Fruit fly (Drosophila melanogaster) whole organism, embryonic: Measurements from ENCODE around the gene CG9702.
A peak's percentile ranks its signal among the peaks of the same experiment; 100 is the strongest.

Experiments
- ATbp ChIP-seq: fragments of 200-800 bp; sonication (Bioruptor generic); optimal IDR thresholded peaks from 2 replicates; lab custom pipeline; 2017; ENCODE audit warnings: missing biosample characterization, mild to moderate bottlenecking, missing genetic modification characterization, missing genetic modification reagents
- Adf1 ChIP-seq: fragments of 200-800 bp; sonication (Bioruptor generic); IDR thresholded peaks from 2 replicates; pipeline ENCODE4 v1.3.6; 2022; ENCODE audit warnings: missing biosample characterization, missing genetic modification characterization
- Antp ChIP-seq: fragments of 200-800 bp; sonication (Bioruptor generic); optimal IDR thresholded peaks from 3 replicates; lab custom pipeline; 2016; ENCODE audit warnings: missing biosample characterization, missing genetic modification characterization
- Atf-2 ChIP-seq: fragments of 200-800 bp; sonication (Bioruptor generic); optimal IDR thresholded peaks from 2 replicates; lab custom pipeline; 2016; ENCODE audit warnings: missing biosample characterization, missing genetic modification characterization
- B-H2 ChIP-seq: fragments of 200-800 bp; sonication (Bioruptor generic); optimal IDR thresholded peaks from 2 replicates; lab custom pipeline; 2018; ENCODE audit warnings: missing biosample characterization, mild to moderate bottlenecking, missing genetic modification characterization
- CG10654 ChIP-seq: fragments of 200-800 bp; sonication (Bioruptor generic); optimal IDR thresholded peaks from 2 replicates; lab custom pipeline; 2016; ENCODE audit warnings: missing biosample characterization, missing genetic modification characterization
- CG11695 ChIP-seq: fragments of 200-800 bp; sonication (Bioruptor generic); IDR thresholded peaks from 3 replicates; pipeline ENCODE4 v1.3.6; 2022; ENCODE audit warnings: missing biosample characterization, missing genetic modification characterization
- CG11696 ChIP-seq: fragments of 200-800 bp; sonication (Bioruptor generic); IDR thresholded peaks from 2 replicates; pipeline ENCODE4 v1.3.6; 2022; ENCODE audit warnings: missing biosample characterization, missing genetic modification characterization
- CG11723 ChIP-seq: fragments of 200-800 bp; sonication (Bioruptor generic); optimal IDR thresholded peaks from 2 replicates; lab custom pipeline; 2017; ENCODE audit warnings: missing biosample characterization, mild to moderate bottlenecking, missing genetic modification characterization
- CG12659 ChIP-seq: fragments of 200-800 bp; sonication (Bioruptor generic); optimal IDR thresholded peaks from 3 replicates; lab custom pipeline; 2017; ENCODE audit warnings: mild to moderate bottlenecking, missing biosample characterization, missing genetic modification reagents, missing genetic modification characterization
- CG12942 ChIP-seq: fragments of 200-800 bp; sonication (Bioruptor generic); optimal IDR thresholded peaks from 3 replicates; lab custom pipeline; 2016; ENCODE audit warnings: missing biosample characterization, missing genetic modification characterization
- CG13775 ChIP-seq: fragments of 200-800 bp; sonication (Bioruptor generic); optimal IDR thresholded peaks from 3 replicates; lab custom pipeline; 2017; ENCODE audit warnings: missing biosample characterization, mild to moderate bottlenecking, missing genetic modification characterization
- CG15073 ChIP-seq: fragments of 200-800 bp; sonication (Bioruptor generic); optimal IDR thresholded peaks from 2 replicates; lab custom pipeline; 2016; ENCODE audit warnings: missing biosample characterization, missing genetic modification characterization
- CG15269 ChIP-seq: fragments of 200-800 bp; sonication (Bioruptor generic); optimal IDR thresholded peaks from 2 replicates; lab custom pipeline; 2018; ENCODE audit warnings: missing biosample characterization, mild to moderate bottlenecking, missing genetic modification characterization, moderate library complexity
- CG18011 ChIP-seq: fragments of 200-800 bp; sonication (Bioruptor generic); optimal IDR thresholded peaks from 2 replicates; lab custom pipeline; 2017; ENCODE audit warnings: missing biosample characterization, missing genetic modification characterization, mild to moderate bottlenecking, moderate library complexity, missing genotype
- CG3065 ChIP-seq: fragments of 200-800 bp; sonication (Bioruptor generic); optimal IDR thresholded peaks from 2 replicates; lab custom pipeline; 2016; ENCODE audit warnings: missing biosample characterization, missing genetic modification characterization
- CG31441 ChIP-seq: fragments of 200-800 bp; sonication (Bioruptor generic); IDR thresholded peaks from 2 replicates; pipeline ENCODE4 v1.3.6; 2022; ENCODE audit warnings: missing biosample characterization, missing genetic modification characterization
- CG32532 ChIP-seq: fragments of 200-800 bp; sonication (Bioruptor generic); IDR thresholded peaks from 2 replicates; pipeline ENCODE4 v1.3.6; 2022; ENCODE audit warnings: missing biosample characterization, missing genetic modification characterization
- CG3847 ChIP-seq: fragments of 200-800 bp; sonication (Bioruptor generic); IDR thresholded peaks from 2 replicates; pipeline ENCODE4 v1.3.6; 2022; ENCODE audit warnings: missing biosample characterization, missing genetic modification characterization
- CG4360 ChIP-seq: fragments of 200-800 bp; sonication (Bioruptor generic); IDR thresholded peaks from 2 replicates; pipeline ENCODE4 v1.3.6; 2022; ENCODE audit warnings: missing biosample characterization, missing genetic modification characterization
- CG4707 ChIP-seq: fragments of 200-800 bp; sonication (Bioruptor generic); optimal IDR thresholded peaks from 2 replicates; lab custom pipeline; 2018; ENCODE audit warnings: missing biosample characterization, mild to moderate bottlenecking, missing genetic modification characterization, moderate library complexity
- CG7372 ChIP-seq: fragments of 200-800 bp; sonication (Bioruptor generic); IDR thresholded peaks from 2 replicates; pipeline ENCODE4 v1.3.6; 2022; ENCODE audit warnings: missing biosample characterization, missing genetic modification characterization
- CG7963 ChIP-seq: fragments of 200-800 bp; sonication (Bioruptor generic); IDR thresholded peaks from 3 replicates; pipeline ENCODE4 v1.3.6; 2022; ENCODE audit warnings: missing biosample characterization, missing genetic modification characterization; ENCODE audit not compliant: partially characterized antibody
- CG9609 ChIP-seq: fragments of 200-800 bp; sonication (Bioruptor generic); optimal IDR thresholded peaks from 3 replicates; lab custom pipeline; 2016; ENCODE audit warnings: missing biosample characterization, missing genetic modification characterization
- Dad ChIP-seq: fragments of 200-800 bp; sonication (Bioruptor generic); optimal IDR thresholded peaks from 3 replicates; lab custom pipeline; 2016; ENCODE audit warnings: missing biosample characterization, missing genetic modification characterization
- Dll ChIP-seq: fragments of 200-800 bp; sonication (Bioruptor generic); IDR thresholded peaks from 4 replicates; pipeline ENCODE4 v1.3.6; 2022; ENCODE audit warnings: missing biosample characterization, missing genetic modification characterization; ENCODE audit not compliant: partially characterized antibody
- Drgx ChIP-seq: fragments of 200-800 bp; sonication (Bioruptor generic); IDR thresholded peaks from 2 replicates; pipeline ENCODE4 v1.3.6; 2022; ENCODE audit warnings: missing biosample characterization, missing genetic modification characterization
- E2f2 ChIP-seq: fragments of 200-800 bp; sonication (Bioruptor generic); IDR thresholded peaks from 2 replicates; pipeline ENCODE4 v1.3.6; 2022; ENCODE audit warnings: missing biosample characterization, missing genetic modification characterization
- Fer3 ChIP-seq: fragments of 200-800 bp; sonication (Bioruptor generic); optimal IDR thresholded peaks from 2 replicates; lab custom pipeline; 2018; ENCODE audit warnings: missing biosample characterization, mild to moderate bottlenecking, missing genetic modification characterization, moderate library complexity
- HLH54F ChIP-seq: fragments of 200-800 bp; sonication (Bioruptor generic); optimal IDR thresholded peaks from 3 replicates; lab custom pipeline; 2016; ENCODE audit warnings: missing biosample characterization, missing genetic modification characterization
- HmgD ChIP-seq: fragments of 200-800 bp; sonication (Bioruptor generic); optimal IDR thresholded peaks from 3 replicates; lab custom pipeline; 2016; ENCODE audit warnings: missing biosample characterization, missing genetic modification characterization
- Hr78 ChIP-seq, 2 experiments: fragments of 200-800 bp in 1 of 2; fragments of >200 bp in 1 of 2; sonication (Bioruptor generic) in 1 of 2; optimal IDR thresholded peaks; 2 replicates each; lab custom pipeline; 2017 to 2019; ENCODE audit warnings: missing biosample characterization in 2 of 2, missing genetic modification characterization in 2 of 2, mild to moderate bottlenecking in 1 of 2, moderate library complexity in 1 of 2
- Max ChIP-seq: fragments of 200-800 bp; sonication (Bioruptor generic); optimal IDR thresholded peaks from 2 replicates; lab custom pipeline; 2016; ENCODE audit warnings: missing biosample characterization, mild to moderate bottlenecking, missing genetic modification characterization
- Meics ChIP-seq: fragments of 200-800 bp; sonication (Bioruptor generic); optimal IDR thresholded peaks from 2 replicates; lab custom pipeline; 2017; ENCODE audit warnings: missing biosample characterization, mild to moderate bottlenecking, missing genetic modification characterization
- Mes4 ChIP-seq: fragments of 200-800 bp; sonication (Bioruptor generic); optimal IDR thresholded peaks from 2 replicates; lab custom pipeline; 2016; ENCODE audit warnings: missing biosample characterization, missing genetic modification characterization
- Rfx ChIP-seq: fragments of 200-800 bp; sonication (Bioruptor generic); IDR thresholded peaks from 2 replicates; pipeline ENCODE4 v1.3.6; 2022; ENCODE audit warnings: missing biosample characterization, missing genetic modification characterization
- bbx ChIP-seq: fragments of 200-800 bp; sonication (Bioruptor generic); IDR thresholded peaks from 2 replicates; pipeline ENCODE4 v1.3.6; 2022; ENCODE audit warnings: missing biosample characterization, missing genetic modification characterization; ENCODE audit not compliant: partially characterized antibody
- cas ChIP-seq: fragments of 200-800 bp; sonication (Bioruptor generic); IDR thresholded peaks from 2 replicates; pipeline ENCODE4 v1.3.6; 2022; ENCODE audit warnings: missing biosample characterization, missing genetic modification characterization
- caup ChIP-seq: fragments of 200-800 bp; sonication (Bioruptor generic); optimal IDR thresholded peaks from 3 replicates; lab custom pipeline; 2017; ENCODE audit warnings: missing biosample characterization, mild to moderate bottlenecking, missing genetic modification characterization, moderate library complexity; ENCODE audit not compliant: severe bottlenecking
- chif ChIP-seq, 2 experiments: fragments of 200-800 bp; sonication (Bioruptor generic); optimal IDR thresholded peaks; 3 replicates each; lab custom pipeline; 2016; ENCODE audit warnings: missing biosample characterization in 2 of 2, missing genetic modification characterization in 2 of 2
- chm ChIP-seq: fragments of 200-800 bp; sonication (Bioruptor generic); IDR thresholded peaks from 2 replicates; pipeline ENCODE4 v1.3.6; 2022; ENCODE audit warnings: missing biosample characterization, missing genetic modification characterization
- crol ChIP-seq: fragments of 200-800 bp; sonication (Bioruptor generic); IDR thresholded peaks from 2 replicates; pipeline ENCODE4 v1.3.6; 2022; ENCODE audit warnings: missing biosample characterization, missing genetic modification characterization
- dan ChIP-seq: fragments of 200-800 bp; sonication (Bioruptor generic); IDR thresholded peaks from 2 replicates; pipeline ENCODE4 v1.3.6; 2022; ENCODE audit warnings: missing biosample characterization, missing genetic modification characterization
- gcm ChIP-seq: fragments of 200-800 bp; sonication (Bioruptor generic); optimal IDR thresholded peaks from 2 replicates; lab custom pipeline; 2019; ENCODE audit warnings: missing biosample characterization, mild to moderate bottlenecking, missing genetic modification characterization, moderate library complexity
- gcm2 ChIP-seq: fragments of 200-800 bp; sonication (Bioruptor generic); optimal IDR thresholded peaks from 2 replicates; lab custom pipeline; 2016; ENCODE audit warnings: missing biosample characterization, missing genetic modification characterization
- gsb ChIP-seq: fragments of 200-800 bp; sonication (Bioruptor generic); IDR thresholded peaks from 2 replicates; pipeline ENCODE4 v1.3.6; 2022; ENCODE audit warnings: missing biosample characterization, missing genetic modification characterization
- lab ChIP-seq: fragments of 200-800 bp; sonication (Bioruptor generic); optimal IDR thresholded peaks from 3 replicates; lab custom pipeline; 2017; ENCODE audit warnings: missing biosample characterization, missing genetic modification characterization, mild to moderate bottlenecking, moderate library complexity, missing genetic modification reagents
- pan ChIP-seq, 4 experiments: fragments of >200 bp in 3 of 4; fragments of 200-800 bp in 1 of 4; sonication (Bioruptor generic) in 1 of 4; optimal IDR thresholded peaks in 3 of 4; IDR thresholded peaks in 1 of 4; 2 replicates each; pipeline versions ENCODE4 v1.3.6 to Lab custom; 2017 to 2022; ENCODE audit warnings: missing biosample characterization in 2 of 4, missing genetic modification characterization in 2 of 4, mixed read lengths in 1 of 4
- row ChIP-seq: fragments of 200-800 bp; sonication (Bioruptor generic); IDR thresholded peaks from 3 replicates; pipeline ENCODE4 v1.3.6; 2022; ENCODE audit warnings: missing biosample characterization, missing genetic modification characterization
- seq ChIP-seq: fragments of 200-800 bp; sonication (Bioruptor generic); IDR thresholded peaks from 2 replicates; pipeline ENCODE4 v1.3.6; 2022; ENCODE audit warnings: missing biosample characterization, missing genetic modification characterization
- unc-4 ChIP-seq: fragments of 200-800 bp; sonication (Bioruptor generic); IDR thresholded peaks from 2 replicates; pipeline ENCODE4 v1.3.6; 2022; ENCODE audit warnings: missing biosample characterization, missing genetic modification characterization; ENCODE audit not compliant: partially characterized antibody

Gene CG9702

DNA sequence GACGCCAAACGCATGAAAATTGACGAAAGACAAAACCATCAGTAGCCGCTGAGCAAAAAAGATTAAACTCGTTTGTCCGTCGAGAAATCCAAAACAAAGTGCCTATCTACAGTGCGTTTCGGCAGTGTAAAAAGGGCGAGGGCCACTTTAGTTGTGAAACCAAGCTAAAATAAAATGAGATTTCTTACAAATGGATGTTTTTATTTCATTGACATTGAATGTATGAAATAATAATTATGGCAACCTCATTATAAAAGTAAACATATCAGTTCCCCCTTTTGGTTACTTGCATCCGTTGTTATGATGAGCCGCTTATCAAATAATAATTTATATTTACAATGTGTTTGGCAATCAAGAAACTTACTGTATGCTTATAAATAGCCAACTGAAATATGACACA is 14.8 kb upstream of the CG9702 start (continued):
- TF ChIP-seq Antp (no peak), gsb (GFP tag; lab: Robert Waterston, UW) (no peak), chm (GFP tag; lab: Robert Waterston, UW) (no peak), Fer3 (tag; lab: Kevin White, UChicago) (no peak), chif (GFP tag; optimal IDR thresholded peaks at IDR 0.05; lab: Kevin White, UChicago) (no peak), CG11723 (no peak), HmgD (GFP tag; lab: Kevin White, UChicago) (no peak), CG12942 (GFP tag; lab: Kevin White, UChicago) (no peak), CG31441 (GFP tag; lab: Robert Waterston, UW) (no peak), CG7963 (GFP tag; lab: Robert Waterston, UW) (no peak), Mes4 (GFP tag; lab: Kevin White, UChicago) (no peak), Meics (GFP tag; lab: Kevin White, UChicago) (peak; percentile 35), CG10654 (GFP tag; lab: Kevin White, UChicago) (no peak), CG13775 (no peak), gcm2 (GFP tag; lab: Kevin White, UChicago) (no peak), Rfx (GFP tag; lab: Robert Waterston, UW) (peak; percentile 36; the same call in 1 of the 2 replicates), CG4707 (GFP tag; lab: Kevin White, UChicago) (no peak), CG15269 (tag; lab: Kevin White, UChicago) (peak; percentile 24), Max (GFP tag; lab: Kevin White, UChicago) (no peak), Drgx (GFP tag; lab: Robert Waterston, UW) (peak; percentile 29; the same call in 1 of the 2 replicates), CG12659 (GFP tag; lab: Kevin White, UChicago) (no peak), CG11696 (no peak), Adf1 (no peak), crol (GFP tag; lab: Robert Waterston, UW) (no peak), bbx (GFP tag; lab: Robert Waterston, UW) (no peak), E2f2 (GFP tag; lab: Robert Waterston, UW) (no peak), Dad (no peak), HLH54F (GFP tag; lab: Kevin White, UChicago) (no peak), Dll (GFP tag; lab: Robert Waterston, UW) (no peak), CG18011 (GFP tag; lab: Kevin White, UChicago) (no peak), unc-4 (GFP tag; lab: Robert Waterston, UW) (no peak), gcm (GFP tag; lab: Kevin White, UChicago) (no peak), CG4360 (GFP tag; lab: Robert Waterston, UW) (no peak), B-H2 (GFP tag; lab: Kevin White, UChicago) (no peak), CG3847 (GFP tag; lab: Robert Waterston, UW) (no peak), dan (GFP tag; lab: Robert Waterston, UW) (no peak), Hr78 (GFP tag; optimal IDR thresholded peaks at IDR 0.05; lab: Kevin White, UChicago) (no peak), CG7372 (GFP tag; lab: Robert Waterston, UW) (no peak), row (GFP tag; lab: Robert Waterston, UW) (peak; percentile 36; the same call in 1 of the 3 replicates), CG9609 (GFP tag; lab: Kevin White, UChicago) (no peak), lab (GFP tag; lab: Kevin White, UChicago) (peak; percentile 23), seq (0 out of 2 replicates have a peak, but pooled peaks have one; percentile 9), pan (optimal IDR thresholded peaks at IDR 0.05; lab: Kevin White, UChicago) (no peak), pan (GFP tag; optimal IDR thresholded peaks at IDR 0.05 in 1 of 2, IDR thresholded peaks at IDR 0.05 in 1 of 2) (peak in 1 of 2 experiments; percentile 14), CG11695 (GFP tag; lab: Robert Waterston, UW) (peak; percentile 76), caup (GFP tag; lab: Kevin White, UChicago) (no peak), Atf-2 (GFP tag; lab: Kevin White, UChicago) (no peak), ATbp (GFP tag; lab: Kevin White, UChicago) (no peak), CG32532 (GFP tag; lab: Robert Waterston, UW) (peak; percentile 31; the same call in 1 of the 2 replicates), CG15073 (GFP tag; lab: Kevin White, UChicago) (no peak), CG3065 (no peak), cas (GFP tag; lab: Robert Waterston, UW) (no peak)
